Worm (Caenorhabditis elegans) whole organism, L1 larva: Measurements from ENCODE around the gene C36B7.1.

ENCODE experiments used
- C04F5.9 ChIP-seq: sonication (generic microtip); optimal IDR thresholded peaks from 2 replicates; lab custom pipeline; 2016; ENCODE audit warnings: missing genetic modification characterization, missing compliant biosample characterization
- C16A3.4 ChIP-seq: fragments of 150-350 bp; optimal IDR thresholded peaks from 2 replicates; lab custom pipeline; 2014; ENCODE audit warnings: missing biosample characterization, missing genetic modification characterization
- F16B12.6 ChIP-seq: fragments of 150-350 bp; optimal IDR thresholded peaks from 2 replicates; lab custom pipeline; 2014; ENCODE audit warnings: missing biosample characterization, missing genetic modification characterization
- aha-1 ChIP-seq: fragments of 150-350 bp; optimal IDR thresholded peaks from 2 replicates; lab custom pipeline; 2014; ENCODE audit warnings: missing biosample characterization, missing genetic modification characterization
- blmp-1 ChIP-seq: fragments of 150-350 bp; optimal IDR thresholded peaks from 2 replicates; lab custom pipeline; 2014; ENCODE audit warnings: missing biosample characterization, missing genetic modification characterization
- ceh-82 ChIP-seq, 3 experiments: fragments of 150-350 bp in 1 of 3; sonication (generic microtip) in 2 of 3; optimal IDR thresholded peaks; 2 replicates each; lab custom pipeline; 2014 to 2017; ENCODE audit warnings: missing biosample characterization in 3 of 3, missing genetic modification characterization in 3 of 3
- ceh-88 ChIP-seq: fragments of 200-800 bp; sonication (Bioruptor generic); IDR thresholded peaks from 2 replicates; pipeline ENCODE4 v1.3.6; 2022; ENCODE audit warnings: missing genetic modification characterization, missing compliant biosample characterization
- ceh-90 ChIP-seq: sonication (generic microtip); optimal IDR thresholded peaks from 2 replicates; lab custom pipeline; 2016; ENCODE audit warnings: missing genetic modification characterization, missing compliant biosample characterization
- dpl-1 ChIP-seq, 3 experiments: fragments of 150-350 bp in 2 of 3; sonication (generic microtip) in 1 of 3; optimal IDR thresholded peaks; 2 replicates each; lab custom pipeline; 2014 to 2017; ENCODE audit warnings: missing biosample characterization in 3 of 3, missing genetic modification characterization in 3 of 3, missing genetic modification reagents in 3 of 3
- dsc-1 ChIP-seq: sonication (generic microtip); optimal IDR thresholded peaks from 2 replicates; lab custom pipeline; 2016; ENCODE audit warnings: mild to moderate bottlenecking, missing genetic modification characterization, missing compliant biosample characterization
- efl-1 ChIP-seq, 4 experiments: fragments of 150-350 bp; optimal IDR thresholded peaks in 3 of 4; peaks in 1 of 4; 1 replicate in 1 of 4; 2 replicates in 3 of 4; lab custom pipeline; 2014; ENCODE audit warnings: missing biosample characterization in 2 of 4, missing genetic modification characterization in 2 of 4, missing genetic modification reagents in 2 of 4
- efl-3 ChIP-seq: fragments of 200-800 bp; sonication (Bioruptor generic); optimal IDR thresholded peaks from 2 replicates; lab custom pipeline; 2018; ENCODE audit warnings: mild to moderate bottlenecking, missing genetic modification characterization, missing compliant biosample characterization
- egl-27 ChIP-seq, 2 experiments: fragments of 150-350 bp in 1 of 2; sonication (generic microtip); optimal IDR thresholded peaks; 3 replicates each; lab custom pipeline; 2017 to 2018; ENCODE audit warnings: missing biosample characterization in 2 of 2, missing genetic modification characterization in 2 of 2, missing genetic modification reagents in 2 of 2
- elt-3 ChIP-seq, 6 experiments: fragments of 150-350 bp in 1 of 6; sonication (generic microtip); optimal IDR thresholded peaks; 2 replicates each; lab custom pipeline; 2017 to 2018; ENCODE audit warnings: missing biosample characterization in 6 of 6, missing genetic modification characterization in 6 of 6, inconsistent platforms in 1 of 6
- fkh-10 ChIP-seq: sonication (generic microtip); optimal IDR thresholded peaks from 2 replicates; lab custom pipeline; 2017; ENCODE audit warnings: missing biosample characterization, missing genetic modification reagents, missing genetic modification characterization
- fkh-4 ChIP-seq: sonication (generic microtip); optimal IDR thresholded peaks from 2 replicates; lab custom pipeline; 2016; ENCODE audit warnings: missing compliant biosample characterization, missing genetic modification characterization, borderline replicate concordance
- fkh-8 ChIP-seq: sonication (generic microtip); optimal IDR thresholded peaks from 2 replicates; lab custom pipeline; 2016; ENCODE audit warnings: mild to moderate bottlenecking, missing genetic modification characterization, missing compliant biosample characterization
- hlh-17 ChIP-seq: fragments of 200-800 bp; sonication (Bioruptor generic); optimal IDR thresholded peaks from 2 replicates; lab custom pipeline; 2018; ENCODE audit warnings: missing genetic modification characterization, mild to moderate bottlenecking, missing compliant biosample characterization, moderate library complexity, borderline replicate concordance
- isw-1 ChIP-seq: fragments of 200-800 bp; sonication (Bioruptor generic); IDR thresholded peaks from 2 replicates; pipeline ENCODE4 v1.3.6; 2022; ENCODE audit warnings: missing genetic modification characterization, missing compliant biosample characterization
- lin-13 ChIP-seq: fragments of 150-350 bp; optimal IDR thresholded peaks from 2 replicates; lab custom pipeline; 2014; ENCODE audit warnings: missing biosample characterization, missing genetic modification reagents, missing genetic modification characterization
- lin-14 ChIP-seq: fragments of 200-800 bp; sonication (Bioruptor generic); optimal IDR thresholded peaks from 2 replicates; lab custom pipeline; 2018; ENCODE audit warnings: mild to moderate bottlenecking, missing genetic modification characterization, moderate library complexity, missing compliant biosample characterization
- lin-15B ChIP-seq: fragments of 150-350 bp; sonication (generic microtip); optimal IDR thresholded peaks from 3 replicates; lab custom pipeline; 2014; ENCODE audit warnings: missing biosample characterization, missing genetic modification characterization
- lin-35 ChIP-seq, 2 experiments: fragments of 150-350 bp; optimal IDR thresholded peaks; 2 replicates each; lab custom pipeline; 2014; ENCODE audit warnings: missing biosample characterization in 2 of 2, missing genetic modification characterization in 2 of 2, missing genetic modification reagents in 2 of 2
- lir-3 ChIP-seq: sonication (generic microtip); optimal IDR thresholded peaks from 2 replicates; lab custom pipeline; 2016; ENCODE audit warnings: mild to moderate bottlenecking, missing genetic modification characterization, moderate library complexity, missing compliant biosample characterization; ENCODE audit not compliant: poor library complexity
- lsy-2 ChIP-seq, 2 experiments: fragments of 150-350 bp; optimal IDR thresholded peaks; 2 replicates each; lab custom pipeline; 2014; ENCODE audit warnings: missing biosample characterization in 2 of 2, missing genetic modification characterization in 2 of 2
- mdl-1 ChIP-seq, 2 experiments: fragments of 150-350 bp; optimal IDR thresholded peaks; 2 replicates each; lab custom pipeline; 2014 to 2017; ENCODE audit warnings: missing biosample characterization in 2 of 2, missing genetic modification characterization in 2 of 2, inconsistent platforms in 1 of 2
- mep-1 ChIP-seq: fragments of 150-350 bp; optimal IDR thresholded peaks from 2 replicates; lab custom pipeline; 2014; ENCODE audit warnings: missing biosample characterization, missing genetic modification characterization
- nhr-28 ChIP-seq: fragments of 150-350 bp; optimal IDR thresholded peaks from 2 replicates; lab custom pipeline; 2014; ENCODE audit warnings: missing biosample characterization, missing genetic modification characterization
- nhr-71 ChIP-seq: sonication (generic microtip); optimal IDR thresholded peaks from 2 replicates; lab custom pipeline; 2016; ENCODE audit warnings: mild to moderate bottlenecking, missing genetic modification characterization, moderate library complexity, missing compliant biosample characterization
- nhr-76 ChIP-seq: sonication (generic microtip); optimal IDR thresholded peaks from 2 replicates; lab custom pipeline; 2017; ENCODE audit warnings: missing biosample characterization, missing genetic modification characterization
- nhr-77 ChIP-seq: fragments of 150-350 bp; optimal IDR thresholded peaks from 2 replicates; lab custom pipeline; 2014; ENCODE audit warnings: missing biosample characterization, missing genetic modification characterization
- nhr-85 ChIP-seq: sonication (generic microtip); peaks from one replicate; lab custom pipeline; 2016; ENCODE audit warnings: missing genetic modification characterization, inconsistent platforms, missing compliant biosample characterization
- pax-3 ChIP-seq: fragments of 200-800 bp; sonication (Bioruptor generic); optimal IDR thresholded peaks from 2 replicates; lab custom pipeline; 2018; ENCODE audit warnings: mild to moderate bottlenecking, missing genetic modification characterization, moderate library complexity, missing compliant biosample characterization
- rnt-1 ChIP-seq: sonication (generic microtip); optimal IDR thresholded peaks from 2 replicates; lab custom pipeline; 2016; ENCODE audit warnings: mild to moderate bottlenecking, missing genetic modification characterization, moderate library complexity, missing compliant biosample characterization
- snu-23 ChIP-seq: sonication (generic microtip); optimal IDR thresholded peaks from 2 replicates; lab custom pipeline; 2016; ENCODE audit warnings: missing genetic modification characterization, missing compliant biosample characterization
- sup-37 ChIP-seq: fragments of 200-800 bp; sonication (Bioruptor generic); optimal IDR thresholded peaks from 2 replicates; lab custom pipeline; 2018; ENCODE audit warnings: mild to moderate bottlenecking, missing genetic modification characterization, missing compliant biosample characterization
- tbx-2 ChIP-seq: sonication (generic microtip); optimal IDR thresholded peaks from 2 replicates; lab custom pipeline; 2016; ENCODE audit warnings: missing genetic modification characterization, missing compliant biosample characterization
- tlp-1 ChIP-seq: fragments of 150-350 bp; optimal IDR thresholded peaks from 2 replicates; lab custom pipeline; 2014; ENCODE audit warnings: missing biosample characterization, missing genetic modification characterization
- unc-30 ChIP-seq: sonication (generic microtip); optimal IDR thresholded peaks from 2 replicates; lab custom pipeline; 2017; ENCODE audit warnings: missing biosample characterization, missing genetic modification characterization
- unc-62 ChIP-seq: fragments of 150-350 bp; optimal IDR thresholded peaks from 2 replicates; lab custom pipeline; 2014; ENCODE audit warnings: missing biosample characterization, missing genetic modification reagents, missing genetic modification characterization
- zag-1 ChIP-seq: fragments of 150-350 bp; optimal IDR thresholded peaks from 2 replicates; lab custom pipeline; 2014; ENCODE audit warnings: missing biosample characterization, missing genetic modification characterization
- zip-4 ChIP-seq: fragments of 200-800 bp; sonication (Bioruptor generic); optimal IDR thresholded peaks from 2 replicates; lab custom pipeline; 2018; ENCODE audit warnings: mild to moderate bottlenecking, missing genetic modification characterization, moderate library complexity, missing compliant biosample characterization

Gene C36B7.1

DNA sequence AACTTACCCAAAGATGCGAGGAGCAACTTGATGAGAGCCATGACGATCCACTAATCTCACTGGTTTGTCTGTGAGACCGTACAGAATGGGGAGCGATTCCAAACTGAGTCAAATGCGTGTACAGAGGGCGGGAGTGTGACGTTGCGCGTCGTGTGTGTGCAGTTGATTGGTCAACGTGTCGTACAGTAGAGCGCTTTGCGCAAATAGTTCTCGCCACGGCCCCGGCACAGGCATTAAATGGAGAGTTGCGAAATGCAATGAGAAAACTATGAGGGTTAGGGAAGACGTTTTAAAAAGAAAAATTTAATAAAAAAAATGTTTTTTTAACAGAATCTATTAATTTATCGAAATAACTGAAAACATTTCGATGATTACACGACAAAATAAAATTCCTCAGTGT lies 44.3 kb upstream of the C36B7.1 start, which contains the start of gene pdi-6 (continued):
- TF ChIP-seq snu-23 (GFP tag; lab: Kevin White, UChicago), result peak; percentile 90
- peak; percentile 96 for TF ChIP-seq rnt-1 (tag; lab: Kevin White, UChicago)
- TF ChIP-seq fkh-4, result peak; percentile 38
- TF ChIP-seq ceh-90 (tag; lab: Kevin White, UChicago), result peak; percentile 77
- no peak for TF ChIP-seq hlh-17 (GFP tag; lab: Kevin White, UChicago)
- no peak for TF ChIP-seq zag-1 (tag; lab: Kevin White, UChicago)
- peak; percentile 93 for TF ChIP-seq nhr-85
- TF ChIP-seq lin-13 (GFP tag; lab: Kevin White, UChicago), result peak; percentile 91
- TF ChIP-seq zip-4, result peak; percentile 81
- TF ChIP-seq nhr-77 (tag; lab: Kevin White, UChicago), result peak; percentile 85
- TF ChIP-seq lir-3 (tag; lab: Kevin White, UChicago), result peak; percentile 90
- TF ChIP-seq ceh-88, result peak; percentile 84; the same call in 1 of the 2 replicates
- TF ChIP-seq unc-30 (tag; lab: Kevin White, UChicago), result no peak
- TF ChIP-seq F16B12.6 (tag; lab: Kevin White, UChicago), result peak; percentile 64
- TF ChIP-seq isw-1 (GFP tag; lab: Robert Waterston, UW), result peak; percentile 81
- TF ChIP-seq C16A3.4, result peak; percentile 92
- TF ChIP-seq efl-3 (GFP tag; lab: Kevin White, UChicago), result no peak
- no peak for TF ChIP-seq tlp-1 (tag; lab: Kevin White, UChicago)
- TF ChIP-seq egl-27 (tag; optimal IDR thresholded peaks at IDR 0.05; lab: Kevin White, UChicago), result peak in 1 of 2 experiments; percentile 75
- peak; percentile 85 to 91 (median 87) for TF ChIP-seq ceh-82 (tag; optimal IDR thresholded peaks at IDR 0.05; lab: Kevin White, UChicago)
- TF ChIP-seq pax-3 (tag; lab: Kevin White, UChicago), result peak; percentile 81
- no peak for TF ChIP-seq nhr-28
- peak; percentile 91 for TF ChIP-seq mep-1 (tag; lab: Kevin White, UChicago)
- peak; percentile 13 for TF ChIP-seq fkh-10 (GFP tag; lab: Kevin White, UChicago)
- peak in 1 of 2 experiments; percentile 91 for TF ChIP-seq mdl-1 (tag; optimal IDR thresholded peaks at IDR 0.05; lab: Kevin White, UChicago)
- TF ChIP-seq efl-1 (optimal IDR thresholded peaks at IDR 0.05; lab: Kevin White, UChicago), result peak; percentile 76 to 78
- peak; percentile 65 to 97 for TF ChIP-seq efl-1 (GFP tag; optimal IDR thresholded peaks at IDR 0.05 in 1 of 2; lab: Kevin White, UChicago)
- TF ChIP-seq lsy-2 (tag; optimal IDR thresholded peaks at IDR 0.05; lab: Kevin White, UChicago), result peak; percentile 83 to 89
- peak; percentile 74 for TF ChIP-seq nhr-76 (tag; lab: Kevin White, UChicago)
- TF ChIP-seq fkh-8, result peak; percentile 78
- TF ChIP-seq unc-62 (GFP tag; lab: Kevin White, UChicago), result no peak
- no peak for TF ChIP-seq dsc-1
- peak; percentile 70 to 89 for TF ChIP-seq lin-35 (GFP tag; optimal IDR thresholded peaks at IDR 0.05; lab: Kevin White, UChicago)
- TF ChIP-seq nhr-71 (tag; lab: Kevin White, UChicago), result peak; percentile 94
- peak; percentile 81 for TF ChIP-seq blmp-1
- peak in 5 of 6 experiments; percentile 86 to 95 (median 90) for TF ChIP-seq elt-3 (tag; optimal IDR thresholded peaks at IDR 0.05; lab: Kevin White, UChicago)
- TF ChIP-seq sup-37 (GFP tag; lab: Kevin White, UChicago), result peak; percentile 39
- peak; percentile 67 to 78 (median 76) for TF ChIP-seq dpl-1 (GFP tag; optimal IDR thresholded peaks at IDR 0.05; lab: Kevin White, UChicago)
- TF ChIP-seq C04F5.9, result peak; percentile 60
- TF ChIP-seq lin-15B (tag; lab: Kevin White, UChicago), result peak; percentile 94
- peak; percentile 88 for TF ChIP-seq tbx-2 (tag; lab: Kevin White, UChicago)

DNA sequence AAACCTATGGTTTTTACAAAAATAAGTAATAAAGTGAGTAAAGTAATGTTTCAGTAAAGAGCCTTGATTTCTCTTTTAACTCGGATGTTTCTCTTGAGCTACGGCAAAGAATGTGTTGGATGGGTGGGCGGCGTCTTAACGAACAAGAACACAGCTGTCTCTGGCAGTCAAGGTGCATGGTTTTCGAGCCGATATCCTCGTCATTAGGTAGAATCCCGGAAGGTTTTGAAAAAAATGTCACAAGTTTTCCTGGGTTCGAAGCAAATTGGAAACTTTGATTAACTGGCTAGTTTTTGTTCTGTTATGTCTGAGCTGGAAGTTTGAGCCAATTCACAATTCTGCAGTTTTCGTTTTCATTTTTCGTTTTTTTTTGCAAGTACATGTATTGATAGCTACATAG lies 37.4 kb upstream of the C36B7.1 start, which contains the start of gene B0403.6:
B0403.6 (minus strand) TSS at position 101 of the 400 bp plus-strand sequence.
- TF ChIP-seq lin-14 (peak; percentile 23), aha-1 (tag; lab: Kevin White, UChicago) (no peak)
